Fruit fly (Drosophila melanogaster): ENCODE results near the gene CG6071.

Gene CG6071

dm6 chr3L:11683819-11684521 lies 38.1 kb upstream of the CG6071 start, which contains the start of gene Sugb (continued):
- TF ChIP-seq Antp (GFP tag; optimal IDR thresholded peaks at IDR 0.05) (peak; percentile 41), al (GFP tag; IDR thresholded peaks at IDR 0.05) (peak; percentile 58), slou (GFP tag; optimal IDR thresholded peaks at IDR 0.05) (no peak), eyg (GFP tag; optimal IDR thresholded peaks at IDR 0.05) (no peak), Oli (tag; optimal IDR thresholded peaks at IDR 0.05) (peak; percentile 32), tap (tag; optimal IDR thresholded peaks at IDR 0.05) (no peak), Dip3 (GFP tag; optimal IDR thresholded peaks at IDR 0.05) (peak; percentile 46), CG12155 (GFP tag; optimal IDR thresholded peaks at IDR 0.05) (peak; percentile 71), insv (GFP tag; optimal IDR thresholded peaks at IDR 0.05) (peak in 1 of 2 experiments; percentile 74), odd (GFP tag; optimal IDR thresholded peaks at IDR 0.05) (peak; percentile 59), run (tag; optimal IDR thresholded peaks at IDR 0.05) (peak; percentile 26), CG1792 (GFP tag; optimal IDR thresholded peaks at IDR 0.05) (peak; percentile 25), CG8359 (GFP tag; optimal IDR thresholded peaks at IDR 0.05; ENCODE audit: borderline replicate concordance) (no peak), CG2116 (GFP tag; optimal IDR thresholded peaks at IDR 0.05) (peak; percentile 38), CG18262 (tag; optimal IDR thresholded peaks at IDR 0.05) (peak; percentile 24), org-1 (GFP tag; optimal IDR thresholded peaks at IDR 0.05) (no peak), CG12391 (tag; optimal IDR thresholded peaks at IDR 0.05) (peak; percentile 69), sens (GFP tag) (peak; percentile 92), trh (GFP tag; optimal IDR thresholded peaks at IDR 0.05) (no peak), Nf-YC (tag; optimal IDR thresholded peaks at IDR 0.05) (peak; percentile 64), tna (GFP tag; IDR thresholded peaks at IDR 0.05; ENCODE audit: partially characterized antibody) (no peak), Xbp1 (GFP tag; optimal IDR thresholded peaks at IDR 0.05) (peak; percentile 68), ro (GFP tag; IDR thresholded peaks at IDR 0.05) (no peak), bbx (GFP tag; IDR thresholded peaks at IDR 0.05; ENCODE audit: partially characterized antibody) (peak; percentile 56; the same call in 1 of the 2 replicates), dmrt11E (tag; optimal IDR thresholded peaks at IDR 0.05) (peak; percentile 23), peb (GFP tag; IDR thresholded peaks at IDR 0.05) (no peak), Dp (GFP tag; optimal IDR thresholded peaks at IDR 0.05) (no peak), CG7745 (tag; optimal IDR thresholded peaks at IDR 0.05) (no peak), CG6689 (GFP tag; IDR thresholded peaks at IDR 0.05) (no peak), CG18476 (GFP tag; optimal IDR thresholded peaks at IDR 0.05) (no peak), phol (tag; optimal IDR thresholded peaks at IDR 0.05) (peak; percentile 27), CG9437 (GFP tag; optimal IDR thresholded peaks at IDR 0.05) (peak; percentile 35), CG31365 (tag; optimal IDR thresholded peaks at IDR 0.05) (no peak), Doc2 (GFP tag; IDR thresholded peaks at IDR 0.05) (no peak), PHDP (tag; optimal IDR thresholded peaks at IDR 0.05) (peak; percentile 80), CG1024 (GFP tag; IDR thresholded peaks at IDR 0.05) (no peak), CG13624 (GFP tag; optimal IDR thresholded peaks at IDR 0.05) (peak; percentile 83), CoRest (tag; optimal IDR thresholded peaks at IDR 0.05) (peak; percentile 64), sim (GFP tag; IDR thresholded peaks at IDR 0.05) (no peak), sug (tag; optimal IDR thresholded peaks at IDR 0.05) (peak; percentile 86), CG32772 (GFP tag; IDR thresholded peaks at IDR 0.05) (peak; percentile 56), NK7.1 (GFP tag; optimal IDR thresholded peaks at IDR 0.05) (peak; percentile 55), br (optimal IDR thresholded peaks at IDR 0.05) (no peak), CG17612 (GFP tag; IDR thresholded peaks at IDR 0.05) (no peak), CG31224 (GFP tag; IDR thresholded peaks at IDR 0.05) (no peak), Fer1 (GFP tag; optimal IDR thresholded peaks at IDR 0.05) (peak; percentile 67), CG11093 (GFP tag; IDR thresholded peaks at IDR 0.05) (no peak), Fer2 (tag; optimal IDR thresholded peaks at IDR 0.05) (no peak), tll (GFP tag; optimal IDR thresholded peaks at IDR 0.05) (no peak), gsb (GFP tag; IDR thresholded peaks at IDR 0.05) (peak; percentile 17; the same call in 1 of the 2 replicates)
